Fruit fly (Drosophila melanogaster) whole organism, embryonic: ENCODE results near the gene CG43446.

Experiments used
- Adf1 ChIP-seq: fragments of 200-800 bp; sonication (Bioruptor generic); IDR thresholded peaks from 2 replicates; pipeline ENCODE4 v1.3.6; 2022; ENCODE audit warnings: missing biosample characterization, missing genetic modification characterization
- Aef1 ChIP-seq: fragments of 200-800 bp; sonication (Bioruptor generic); IDR thresholded peaks from 3 replicates; pipeline ENCODE4 v1.3.6; 2022; ENCODE audit warnings: missing biosample characterization, missing genetic modification characterization
- Atf3 ChIP-seq: fragments of 200-800 bp; sonication (Bioruptor generic); optimal IDR thresholded peaks from 3 replicates; lab custom pipeline; 2016; ENCODE audit warnings: missing biosample characterization, missing genetic modification characterization
- Bgb ChIP-seq: fragments of 200-800 bp; sonication (Bioruptor generic); IDR thresholded peaks from 2 replicates; pipeline ENCODE4 v1.3.6; 2022; ENCODE audit warnings: missing biosample characterization, missing genetic modification characterization; ENCODE audit not compliant: partially characterized antibody
- CG10274 ChIP-seq: fragments of 200-800 bp; sonication (Bioruptor generic); optimal IDR thresholded peaks from 3 replicates; lab custom pipeline; 2017; ENCODE audit warnings: missing biosample characterization, mild to moderate bottlenecking, missing genetic modification characterization
- CG11504 ChIP-seq: fragments of 200-800 bp; sonication (Bioruptor generic); optimal IDR thresholded peaks from 3 replicates; lab custom pipeline; 2019; ENCODE audit warnings: missing biosample characterization, mild to moderate bottlenecking, missing genetic modification characterization, moderate library complexity
- CG12104 ChIP-seq: fragments of 200-800 bp; sonication (Bioruptor generic); optimal IDR thresholded peaks from 3 replicates; lab custom pipeline; 2016; ENCODE audit warnings: missing biosample characterization, missing genetic modification characterization
- CG12236 ChIP-seq: fragments of 200-800 bp; sonication (Bioruptor generic); optimal IDR thresholded peaks from 2 replicates; lab custom pipeline; 2016; ENCODE audit warnings: missing biosample characterization, missing genetic modification characterization
- CG13894 ChIP-seq: fragments of 200-800 bp; sonication (Bioruptor generic); optimal IDR thresholded peaks from 3 replicates; lab custom pipeline; 2018; ENCODE audit warnings: missing biosample characterization, mild to moderate bottlenecking, missing genetic modification characterization, moderate library complexity
- CG14014 ChIP-seq: fragments of 200-800 bp; sonication (Bioruptor generic); IDR thresholded peaks from 2 replicates; pipeline ENCODE4 v1.3.6; 2022; ENCODE audit warnings: missing biosample characterization, missing genetic modification characterization
- CG14441 ChIP-seq: fragments of 200-800 bp; sonication (Bioruptor generic); IDR thresholded peaks from 2 replicates; pipeline ENCODE4 v1.3.6; 2022; ENCODE audit warnings: missing biosample characterization, missing genetic modification characterization
- CG14860 ChIP-seq: fragments of 200-800 bp; sonication (Bioruptor generic); IDR thresholded peaks from 3 replicates; pipeline ENCODE4 v1.3.6; 2022; ENCODE audit warnings: missing biosample characterization, missing genetic modification characterization; ENCODE audit not compliant: partially characterized antibody
- CG18764 ChIP-seq: fragments of 200-800 bp; sonication (Bioruptor generic); optimal IDR thresholded peaks from 3 replicates; lab custom pipeline; 2016; ENCODE audit warnings: missing biosample characterization, missing genetic modification characterization
- CG2202 ChIP-seq: fragments of 200-800 bp; sonication (Bioruptor generic); optimal IDR thresholded peaks from 2 replicates; lab custom pipeline; 2018; ENCODE audit warnings: missing biosample characterization, mild to moderate bottlenecking, missing genetic modification characterization
- CG33557 ChIP-seq: fragments of 200-800 bp; sonication (Bioruptor generic); optimal IDR thresholded peaks from 2 replicates; lab custom pipeline; 2019; ENCODE audit warnings: missing biosample characterization, mild to moderate bottlenecking, missing genetic modification characterization, moderate library complexity
- CG4328 ChIP-seq: fragments of 200-800 bp; sonication (Bioruptor generic); optimal IDR thresholded peaks from 3 replicates; lab custom pipeline; 2017; ENCODE audit warnings: missing biosample characterization, missing genetic modification reagents, missing genetic modification characterization
- CG5245 ChIP-seq: fragments of 200-800 bp; sonication (Bioruptor generic); optimal IDR thresholded peaks from 3 replicates; lab custom pipeline; 2016; ENCODE audit warnings: missing biosample characterization, missing genetic modification characterization
- CG7372 ChIP-seq: fragments of 200-800 bp; sonication (Bioruptor generic); IDR thresholded peaks from 2 replicates; pipeline ENCODE4 v1.3.6; 2022; ENCODE audit warnings: missing biosample characterization, missing genetic modification characterization
- CG7963 ChIP-seq: fragments of 200-800 bp; sonication (Bioruptor generic); IDR thresholded peaks from 3 replicates; pipeline ENCODE4 v1.3.6; 2022; ENCODE audit warnings: missing biosample characterization, missing genetic modification characterization; ENCODE audit not compliant: partially characterized antibody
- CG9727 ChIP-seq: fragments of 200-800 bp; sonication (Bioruptor generic); optimal IDR thresholded peaks from 3 replicates; lab custom pipeline; 2017; ENCODE audit warnings: missing biosample characterization, mild to moderate bottlenecking, missing genetic modification characterization
- CG9876 ChIP-seq: fragments of 200-800 bp; sonication (Bioruptor generic); optimal IDR thresholded peaks from 2 replicates; lab custom pipeline; 2016; ENCODE audit warnings: missing biosample characterization, missing genetic modification characterization
- CTCF ChIP-seq: fragments of 200-800 bp; sonication (Bioruptor generic); optimal IDR thresholded peaks from 2 replicates; lab custom pipeline; 2017; ENCODE audit warnings: missing biosample characterization, mild to moderate bottlenecking, missing genetic modification characterization, moderate library complexity
- Deaf1 ChIP-seq: fragments of 200-800 bp; optimal IDR thresholded peaks from 3 replicates; lab custom pipeline; 2019; ENCODE audit warnings: missing biosample characterization, mild to moderate bottlenecking, missing genetic modification characterization, moderate library complexity
- Fer1 ChIP-seq: fragments of 200-800 bp; sonication (Bioruptor generic); optimal IDR thresholded peaks from 2 replicates; lab custom pipeline; 2017; ENCODE audit warnings: missing biosample characterization, mild to moderate bottlenecking, missing genetic modification characterization
- Fer2 ChIP-seq: fragments of 200-800 bp; sonication (Bioruptor generic); optimal IDR thresholded peaks from 2 replicates; lab custom pipeline; 2018; ENCODE audit warnings: missing biosample characterization, mild to moderate bottlenecking, missing genetic modification characterization, moderate library complexity
- H2.0 ChIP-seq: fragments of 200-800 bp; sonication (Bioruptor generic); IDR thresholded peaks from 2 replicates; pipeline ENCODE4 v1.3.6; 2022; ENCODE audit warnings: missing biosample characterization, missing genetic modification characterization
- HHEX ChIP-seq: fragments of 200-800 bp; sonication (Bioruptor generic); optimal IDR thresholded peaks from 3 replicates; lab custom pipeline; 2017; ENCODE audit warnings: missing biosample characterization, mild to moderate bottlenecking, missing genetic modification characterization, missing genetic modification reagents
- HLH4C ChIP-seq: fragments of 200-800 bp; sonication (Bioruptor generic); IDR thresholded peaks from 3 replicates; pipeline ENCODE4 v1.3.6; 2022; ENCODE audit warnings: missing biosample characterization, missing genetic modification characterization; ENCODE audit not compliant: partially characterized antibody
- HLH54F ChIP-seq: fragments of 200-800 bp; sonication (Bioruptor generic); optimal IDR thresholded peaks from 3 replicates; lab custom pipeline; 2016; ENCODE audit warnings: missing biosample characterization, missing genetic modification characterization
- HmgD ChIP-seq: fragments of 200-800 bp; sonication (Bioruptor generic); optimal IDR thresholded peaks from 3 replicates; lab custom pipeline; 2016; ENCODE audit warnings: missing biosample characterization, missing genetic modification characterization
- Hsf ChIP-seq: fragments of 200-800 bp; sonication (Bioruptor generic); optimal IDR thresholded peaks from 3 replicates; lab custom pipeline; 2016; ENCODE audit warnings: missing biosample characterization, missing genetic modification characterization
- Lim3 ChIP-seq: fragments of 200-800 bp; sonication (Bioruptor generic); IDR thresholded peaks from 2 replicates; pipeline ENCODE4 v1.3.6; 2022; ENCODE audit warnings: missing biosample characterization, missing genetic modification characterization
- MBD-R2 ChIP-seq: fragments of 200-800 bp; sonication (Bioruptor generic); IDR thresholded peaks from 2 replicates; pipeline ENCODE4 v1.3.6; 2022; ENCODE audit warnings: missing biosample characterization, missing genetic modification characterization
- MTF-1 ChIP-seq: fragments of 200-800 bp; sonication (Bioruptor generic); optimal IDR thresholded peaks from 2 replicates; lab custom pipeline; 2018; ENCODE audit warnings: missing biosample characterization, mild to moderate bottlenecking, missing genetic modification characterization, borderline replicate concordance
- Max ChIP-seq: fragments of 200-800 bp; sonication (Bioruptor generic); optimal IDR thresholded peaks from 2 replicates; lab custom pipeline; 2016; ENCODE audit warnings: missing biosample characterization, mild to moderate bottlenecking, missing genetic modification characterization
- Oaz ChIP-seq: fragments of 200-800 bp; sonication (Bioruptor generic); IDR thresholded peaks from 2 replicates; pipeline ENCODE4 v1.3.6; 2022; ENCODE audit warnings: missing biosample characterization, missing genetic modification characterization
- Sin3A ChIP-seq: fragments of >200 bp; optimal IDR thresholded peaks from 2 replicates; lab custom pipeline; 2018
- YL-1 ChIP-seq: fragments of 200-800 bp; sonication (Bioruptor generic); optimal IDR thresholded peaks from 3 replicates; lab custom pipeline; 2017; ENCODE audit warnings: missing biosample characterization, mild to moderate bottlenecking, missing genetic modification characterization
- ase ChIP-seq: fragments of 200-800 bp; sonication (Bioruptor generic); IDR thresholded peaks from 3 replicates; pipeline ENCODE4 v1.3.6; 2022; ENCODE audit warnings: missing biosample characterization, missing genetic modification characterization
- chinmo ChIP-seq: fragments of 200-800 bp; sonication (Bioruptor generic); IDR thresholded peaks from 4 replicates; pipeline ENCODE4 v1.3.6; 2022; ENCODE audit warnings: missing biosample characterization, missing genetic modification characterization; ENCODE audit not compliant: partially characterized antibody
- croc ChIP-seq: fragments of 200-800 bp; sonication (Bioruptor generic); conservative IDR thresholded peaks from 3 replicates; pipeline ENCODE4 v1.3.6; 2022; ENCODE audit warnings: missing biosample characterization, missing genetic modification characterization
- ewg ChIP-seq: fragments of 200-800 bp; sonication (Bioruptor generic); optimal IDR thresholded peaks from 3 replicates; lab custom pipeline; 2017; ENCODE audit warnings: mild to moderate bottlenecking, missing biosample characterization, missing genetic modification reagents, missing genetic modification characterization
- gem ChIP-seq: fragments of 200-800 bp; sonication (Bioruptor generic); optimal IDR thresholded peaks from 2 replicates; lab custom pipeline; 2019; ENCODE audit warnings: missing biosample characterization, mild to moderate bottlenecking, missing genetic modification characterization, moderate library complexity
- hb ChIP-seq: fragments of 200-800 bp; sonication (Bioruptor generic); IDR thresholded peaks from 3 replicates; pipeline ENCODE4 v1.3.6; 2022; ENCODE audit warnings: missing biosample characterization, missing genetic modification characterization; ENCODE audit not compliant: partially characterized antibody
- klu ChIP-seq: fragments of 200-800 bp; sonication (Bioruptor generic); IDR thresholded peaks from 2 replicates; pipeline ENCODE4 v1.3.6; 2022; ENCODE audit warnings: missing biosample characterization, missing genetic modification characterization
- onecut ChIP-seq: fragments of 200-800 bp; sonication (Bioruptor generic); IDR thresholded peaks from 2 replicates; pipeline ENCODE4 v1.3.6; 2022; ENCODE audit warnings: missing biosample characterization, missing genetic modification characterization
- peb ChIP-seq: fragments of 200-800 bp; sonication (Bioruptor generic); IDR thresholded peaks from 2 replicates; pipeline ENCODE4 v1.3.6; 2022; ENCODE audit warnings: missing biosample characterization, missing genetic modification characterization
- scrt ChIP-seq: fragments of 200-800 bp; sonication (Bioruptor generic); optimal IDR thresholded peaks from 2 replicates; lab custom pipeline; 2018; ENCODE audit warnings: missing biosample characterization, mild to moderate bottlenecking, missing genetic modification characterization, moderate library complexity
- sens-2 ChIP-seq: fragments of 200-800 bp; sonication (Bioruptor generic); IDR thresholded peaks from 2 replicates; pipeline ENCODE4 v1.3.6; 2022; ENCODE audit warnings: missing biosample characterization, missing genetic modification characterization
- zen2 ChIP-seq: fragments of 200-800 bp; sonication (Bioruptor generic); IDR thresholded peaks from 3 replicates; pipeline ENCODE4 v1.3.6; 2022; ENCODE audit warnings: missing biosample characterization, missing genetic modification characterization; ENCODE audit not compliant: partially characterized antibody

Gene CG43446

DNA sequence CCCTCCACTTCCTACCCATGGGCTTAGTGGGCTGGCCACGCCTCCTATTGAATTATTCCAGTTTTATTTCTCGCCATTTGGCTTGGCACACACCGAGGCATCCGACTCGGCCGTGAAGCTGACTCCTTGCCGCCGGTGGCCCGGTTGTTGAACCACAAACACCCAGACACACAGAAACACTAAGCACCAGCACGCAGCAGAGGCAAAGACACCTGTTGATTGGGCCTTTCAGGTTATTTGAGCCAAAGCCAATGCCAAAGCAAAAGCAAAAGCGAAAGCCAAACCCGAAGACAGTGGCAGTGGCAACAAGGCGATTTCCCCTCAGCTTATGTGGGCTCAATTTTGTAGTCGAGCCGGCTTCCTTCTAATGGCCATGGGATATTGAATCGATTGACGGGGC, 41.0 kb downstream of the CG43446 start (continued):
- no peak for TF ChIP-seq CTCF (GFP tag; lab: Kevin White, UChicago)
- TF ChIP-seq Sin3A (lab: Kevin White, UChicago), result no peak
- TF ChIP-seq H2.0 (GFP tag; lab: Robert Waterston, UW), result no peak
- no peak for TF ChIP-seq CG14860 (GFP tag; lab: Robert Waterston, UW)
- TF ChIP-seq MTF-1 (GFP tag; lab: Kevin White, UChicago), result no peak

DNA sequence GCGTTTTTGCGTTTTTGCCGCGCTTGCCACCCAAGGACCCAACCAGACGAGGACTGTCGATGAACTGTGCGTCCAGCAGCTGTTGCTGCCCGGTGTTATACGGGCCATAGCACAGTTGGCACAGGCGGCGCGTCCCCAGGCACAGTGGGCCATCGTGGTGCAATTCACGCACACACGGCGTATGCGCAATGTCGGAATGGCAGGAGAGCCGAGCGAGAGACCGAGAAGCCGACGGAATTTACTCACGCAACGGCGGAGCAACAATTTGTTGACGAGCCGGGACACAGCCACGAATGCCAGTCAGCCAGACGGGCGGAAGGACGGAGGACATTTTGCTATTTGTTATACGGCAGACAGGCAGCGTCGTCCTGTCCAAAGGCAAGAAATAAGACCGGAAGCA, 42.3 kb downstream of the CG43446 start, which contains the start of gene CG31191:
Gene CG31191, minus strand, starts transcription at position 68 of the 400 bp plus-strand sequence.
- TF ChIP-seq YL-1, result no peak
- TF ChIP-seq CG7963, result no peak
- no peak for TF ChIP-seq CG10274 (GFP tag; lab: Kevin White, UChicago)
- no peak for TF ChIP-seq HmgD (GFP tag; lab: Kevin White, UChicago)
- TF ChIP-seq Max, result no peak
- TF ChIP-seq Oaz (GFP tag; lab: Robert Waterston, UW), result no peak
- TF ChIP-seq CG9876 (GFP tag; lab: Kevin White, UChicago), result no peak
- TF ChIP-seq CG7372 (GFP tag; lab: Robert Waterston, UW), result 0 out of 2 replicates have a peak, but pooled peaks have one; percentile 12
- TF ChIP-seq Hsf (GFP tag; lab: Kevin White, UChicago), result no peak
- 0 out of 2 replicates have a peak, but pooled peaks have one; percentile 29 for TF ChIP-seq MBD-R2 (GFP tag; lab: Robert Waterston, UW)
- no peak for TF ChIP-seq ase (GFP tag; lab: Robert Waterston, UW)
- TF ChIP-seq klu (GFP tag; lab: Robert Waterston, UW), result no peak
- no peak for TF ChIP-seq CG12104 (GFP tag; lab: Kevin White, UChicago)
- no peak for TF ChIP-seq CG12236 (GFP tag; lab: Kevin White, UChicago)
- TF ChIP-seq CG5245 (GFP tag; lab: Kevin White, UChicago), result no peak
- no peak for TF ChIP-seq CG14441
- no peak for TF ChIP-seq Lim3 (GFP tag; lab: Robert Waterston, UW)
- TF ChIP-seq Atf3 (GFP tag; lab: Kevin White, UChicago), result no peak
- TF ChIP-seq zen2 (GFP tag; lab: Robert Waterston, UW), result 0 out of 3 replicates have a peak, but pooled peaks have one; percentile 20
- no peak for TF ChIP-seq CG9727 (GFP tag; lab: Kevin White, UChicago)
- TF ChIP-seq HHEX (GFP tag; lab: Kevin White, UChicago), result no peak
- TF ChIP-seq CG13894 (tag; lab: Kevin White, UChicago), result peak; percentile 14
- TF ChIP-seq Deaf1, result peak; percentile 91
- no peak for TF ChIP-seq gem (tag; lab: Kevin White, UChicago)
- no peak for TF ChIP-seq Aef1
- TF ChIP-seq CG2202 (tag; lab: Kevin White, UChicago), result no peak
- TF ChIP-seq CG4328, result no peak
- no peak for TF ChIP-seq peb (GFP tag; lab: Robert Waterston, UW)
- no peak for TF ChIP-seq CG18764 (GFP tag; lab: Kevin White, UChicago)
- TF ChIP-seq onecut (GFP tag; lab: Robert Waterston, UW), result no peak
- 0 out of 4 replicates have a peak, but pooled peaks have one; percentile 22 for TF ChIP-seq chinmo
- TF ChIP-seq hb (GFP tag; lab: Robert Waterston, UW), result no peak
- TF ChIP-seq CG14014 (GFP tag; lab: Robert Waterston, UW), result no peak
- peak; percentile 9; the same call in 1 of the 2 replicates for TF ChIP-seq Adf1
- TF ChIP-seq HLH4C, result no peak
- no peak for TF ChIP-seq HLH54F (GFP tag; lab: Kevin White, UChicago)
- no peak for TF ChIP-seq Fer1
- no peak for TF ChIP-seq sens-2 (GFP tag; lab: Robert Waterston, UW)
- TF ChIP-seq ewg (GFP tag; lab: Kevin White, UChicago), result peak; percentile 65
- TF ChIP-seq Bgb (GFP tag; lab: Robert Waterston, UW), result peak; percentile 14; the same call in 1 of the 2 replicates
- TF ChIP-seq scrt, result peak; percentile 97
- no peak for TF ChIP-seq CG33557 (GFP tag; lab: Kevin White, UChicago)
- no peak for TF ChIP-seq croc (GFP tag; lab: Robert Waterston, UW)
- TF ChIP-seq Fer2 (tag; lab: Kevin White, UChicago), result no peak
- TF ChIP-seq CG11504, result no peak
